Fruit fly (Drosophila melanogaster) whole organism, embryonic: ENCODE measurements around the gene Chpf.

Experiments
- Ada2b ChIP-seq: fragments of 200-800 bp; sonication (Bioruptor generic); IDR thresholded peaks from 2 replicates; pipeline ENCODE4 v1.3.6; 2022; ENCODE audit warnings: missing biosample characterization, missing genetic modification characterization
- Atf-2 ChIP-seq: fragments of 200-800 bp; sonication (Bioruptor generic); optimal IDR thresholded peaks from 2 replicates; lab custom pipeline; 2016; ENCODE audit warnings: missing biosample characterization, missing genetic modification characterization
- B-H1 ChIP-seq: fragments of 200-800 bp; sonication (Bioruptor generic); IDR thresholded peaks from 3 replicates; pipeline ENCODE4 v1.3.6; 2022; ENCODE audit warnings: missing biosample characterization, missing genetic modification characterization
- CG10209 ChIP-seq: fragments of 200-800 bp; sonication (Bioruptor generic); optimal IDR thresholded peaks from 3 replicates; lab custom pipeline; 2017; ENCODE audit warnings: missing biosample characterization, mild to moderate bottlenecking, missing genetic modification characterization, missing genetic modification reagents
- CG10565 ChIP-seq: fragments of 200-800 bp; sonication (Bioruptor generic); optimal IDR thresholded peaks from 3 replicates; lab custom pipeline; 2016; ENCODE audit warnings: missing biosample characterization, mild to moderate bottlenecking, missing genetic modification characterization
- CG11398 ChIP-seq: fragments of 200-800 bp; sonication (Bioruptor generic); optimal IDR thresholded peaks from 2 replicates; lab custom pipeline; 2016; ENCODE audit warnings: missing biosample characterization, missing genetic modification characterization
- CG11560 ChIP-seq: fragments of 200-800 bp; sonication (Bioruptor generic); IDR thresholded peaks from 3 replicates; pipeline ENCODE4 v1.3.6; 2022; ENCODE audit warnings: missing biosample characterization, missing genetic modification characterization
- CG11696 ChIP-seq: fragments of 200-800 bp; sonication (Bioruptor generic); IDR thresholded peaks from 2 replicates; pipeline ENCODE4 v1.3.6; 2022; ENCODE audit warnings: missing biosample characterization, missing genetic modification characterization
- CG12219 ChIP-seq: fragments of 200-800 bp; sonication (Bioruptor generic); optimal IDR thresholded peaks from 3 replicates; lab custom pipeline; 2018; ENCODE audit warnings: missing biosample characterization, mild to moderate bottlenecking, missing genetic modification characterization
- CG12659 ChIP-seq: fragments of 200-800 bp; sonication (Bioruptor generic); optimal IDR thresholded peaks from 3 replicates; lab custom pipeline; 2017; ENCODE audit warnings: mild to moderate bottlenecking, missing biosample characterization, missing genetic modification reagents, missing genetic modification characterization
- CG13775 ChIP-seq: fragments of 200-800 bp; sonication (Bioruptor generic); optimal IDR thresholded peaks from 3 replicates; lab custom pipeline; 2017; ENCODE audit warnings: missing biosample characterization, mild to moderate bottlenecking, missing genetic modification characterization
- CG18476 ChIP-seq: fragments of 200-800 bp; sonication (Bioruptor generic); optimal IDR thresholded peaks from 2 replicates; lab custom pipeline; 2016; ENCODE audit warnings: missing biosample characterization, mild to moderate bottlenecking, missing genetic modification characterization
- CG2199 ChIP-seq: fragments of 200-800 bp; sonication (Bioruptor generic); IDR thresholded peaks from 3 replicates; pipeline ENCODE4 v1.3.6; 2022; ENCODE audit warnings: missing biosample characterization, missing genetic modification characterization
- CG2678 ChIP-seq: fragments of 200-800 bp; sonication (Bioruptor generic); optimal IDR thresholded peaks from 3 replicates; lab custom pipeline; 2019; ENCODE audit warnings: missing biosample characterization, mild to moderate bottlenecking, missing genetic modification characterization, moderate library complexity
- CG30403 ChIP-seq: fragments of 200-800 bp; sonication (Bioruptor generic); optimal IDR thresholded peaks from 3 replicates; lab custom pipeline; 2016; ENCODE audit warnings: missing biosample characterization, missing genetic modification characterization
- CG42726 ChIP-seq: fragments of 200-800 bp; sonication (Bioruptor generic); IDR thresholded peaks from 2 replicates; pipeline ENCODE4 v1.3.6; 2022; ENCODE audit warnings: missing biosample characterization, missing genetic modification characterization; ENCODE audit not compliant: partially characterized antibody
- CG4282 ChIP-seq: fragments of 200-800 bp; sonication (Bioruptor generic); optimal IDR thresholded peaks from 2 replicates; lab custom pipeline; 2016; ENCODE audit warnings: missing biosample characterization, missing genetic modification characterization
- CG4404 ChIP-seq: fragments of 200-800 bp; sonication (Bioruptor generic); IDR thresholded peaks from 2 replicates; pipeline ENCODE4 v1.3.6; 2022; ENCODE audit warnings: missing biosample characterization, missing genetic modification characterization
- CG4854 ChIP-seq: fragments of 200-800 bp; sonication (Bioruptor generic); optimal IDR thresholded peaks from 2 replicates; lab custom pipeline; 2016; ENCODE audit warnings: missing biosample characterization, missing genetic modification characterization, inconsistent platforms
- GATAe ChIP-seq: fragments of 200-800 bp; sonication (Bioruptor generic); conservative IDR thresholded peaks from 2 replicates; pipeline ENCODE4 v1.3.6; 2022; ENCODE audit warnings: missing biosample characterization, missing genetic modification characterization
- HLH4C ChIP-seq: fragments of 200-800 bp; sonication (Bioruptor generic); IDR thresholded peaks from 3 replicates; pipeline ENCODE4 v1.3.6; 2022; ENCODE audit warnings: missing biosample characterization, missing genetic modification characterization; ENCODE audit not compliant: partially characterized antibody
- Hand ChIP-seq: fragments of 200-800 bp; sonication (Bioruptor generic); optimal IDR thresholded peaks from 2 replicates; lab custom pipeline; 2017; ENCODE audit warnings: mild to moderate bottlenecking, missing biosample characterization, missing genetic modification reagents, missing genetic modification characterization
- Hr39 ChIP-seq: fragments of >200 bp; optimal IDR thresholded peaks from 2 replicates; lab custom pipeline; 2017
- NFAT ChIP-seq: fragments of 200-800 bp; sonication (Bioruptor generic); IDR thresholded peaks from 2 replicates; pipeline ENCODE4 v1.3.6; 2022; ENCODE audit warnings: missing biosample characterization, missing genetic modification characterization
- NK7.1 ChIP-seq: fragments of 200-800 bp; sonication (Bioruptor generic); optimal IDR thresholded peaks from 3 replicates; lab custom pipeline; 2016; ENCODE audit warnings: missing biosample characterization, missing genetic modification characterization
- PHDP ChIP-seq: fragments of 200-800 bp; sonication (Bioruptor generic); optimal IDR thresholded peaks from 3 replicates; lab custom pipeline; 2018; ENCODE audit warnings: missing biosample characterization, mild to moderate bottlenecking, missing genetic modification characterization, moderate library complexity
- Poxn ChIP-seq: fragments of 200-800 bp; sonication (Bioruptor generic); IDR thresholded peaks from 2 replicates; pipeline ENCODE4 v1.3.6; 2022; ENCODE audit warnings: missing biosample characterization, missing genetic modification characterization
- Sin3A ChIP-seq: fragments of >200 bp; optimal IDR thresholded peaks from 2 replicates; lab custom pipeline; 2018
- ac ChIP-seq: fragments of 200-800 bp; sonication (Bioruptor generic); optimal IDR thresholded peaks from 3 replicates; lab custom pipeline; 2017; ENCODE audit warnings: missing biosample characterization, mild to moderate bottlenecking, missing genetic modification characterization
- ato ChIP-seq: fragments of 200-800 bp; sonication (Bioruptor generic); IDR thresholded peaks from 2 replicates; pipeline ENCODE4 v1.3.6; 2022; ENCODE audit warnings: missing biosample characterization, missing genetic modification characterization; ENCODE audit not compliant: partially characterized antibody
- cas ChIP-seq: fragments of 200-800 bp; sonication (Bioruptor generic); IDR thresholded peaks from 2 replicates; pipeline ENCODE4 v1.3.6; 2022; ENCODE audit warnings: missing biosample characterization, missing genetic modification characterization
- chif ChIP-seq, 2 experiments: fragments of 200-800 bp; sonication (Bioruptor generic); optimal IDR thresholded peaks; 3 replicates each; lab custom pipeline; 2016; ENCODE audit warnings: missing biosample characterization in 2 of 2, missing genetic modification characterization in 2 of 2
- crc ChIP-seq: fragments of 200-800 bp; sonication (Bioruptor generic); optimal IDR thresholded peaks from 2 replicates; lab custom pipeline; 2016; ENCODE audit warnings: missing biosample characterization, missing genetic modification characterization
- crol ChIP-seq: fragments of 200-800 bp; sonication (Bioruptor generic); IDR thresholded peaks from 2 replicates; pipeline ENCODE4 v1.3.6; 2022; ENCODE audit warnings: missing biosample characterization, missing genetic modification characterization
- crp ChIP-seq, 2 experiments: fragments of 200-800 bp; sonication (Bioruptor generic); optimal IDR thresholded peaks; 2 replicates in 1 of 2; 3 replicates in 1 of 2; lab custom pipeline; 2017; ENCODE audit warnings: missing biosample characterization in 2 of 2, missing genetic modification characterization in 2 of 2, mild to moderate bottlenecking in 1 of 2, moderate library complexity in 1 of 2
- en ChIP-seq: fragments of 200-800 bp; sonication (Bioruptor generic); optimal IDR thresholded peaks from 2 replicates; lab custom pipeline; 2016; ENCODE audit warnings: missing biosample characterization, missing genetic modification characterization
- gce ChIP-seq: fragments of 200-800 bp; sonication (Bioruptor generic); IDR thresholded peaks from 3 replicates; pipeline ENCODE4 v1.3.6; 2022; ENCODE audit warnings: missing biosample characterization, missing genetic modification characterization
- insv ChIP-seq, 2 experiments: fragments of 200-800 bp; sonication (Bioruptor generic); optimal IDR thresholded peaks; 3 replicates each; lab custom pipeline; 2016 to 2018; ENCODE audit warnings: missing biosample characterization in 2 of 2, missing genetic modification characterization in 2 of 2
- ken ChIP-seq: fragments of 200-800 bp; sonication (Bioruptor generic); IDR thresholded peaks from 3 replicates; pipeline ENCODE4 v1.3.6; 2022; ENCODE audit warnings: missing biosample characterization, missing genetic modification characterization
- lmd ChIP-seq: fragments of 200-800 bp; sonication (Bioruptor generic); IDR thresholded peaks from 2 replicates; pipeline ENCODE4 v1.3.6; 2022; ENCODE audit warnings: missing biosample characterization, missing genetic modification characterization
- phol ChIP-seq: fragments of 200-800 bp; sonication (Bioruptor generic); optimal IDR thresholded peaks from 3 replicates; lab custom pipeline; 2018; ENCODE audit warnings: missing biosample characterization, mild to moderate bottlenecking, missing genetic modification characterization, moderate library complexity
- pnt ChIP-seq: fragments of 200-800 bp; sonication (Bioruptor generic); optimal IDR thresholded peaks from 3 replicates; lab custom pipeline; 2016; ENCODE audit warnings: missing biosample characterization, missing genetic modification characterization
- row ChIP-seq: fragments of 200-800 bp; sonication (Bioruptor generic); IDR thresholded peaks from 3 replicates; pipeline ENCODE4 v1.3.6; 2022; ENCODE audit warnings: missing biosample characterization, missing genetic modification characterization
- sd ChIP-seq: fragments of 200-800 bp; sonication (Bioruptor generic); optimal IDR thresholded peaks from 3 replicates; lab custom pipeline; 2018; ENCODE audit warnings: missing biosample characterization, mild to moderate bottlenecking, missing genetic modification characterization, moderate library complexity
- sens ChIP-seq: fragments of 200-800 bp; sonication (Bioruptor generic); peaks from one replicate; lab custom pipeline; 2016; ENCODE audit warnings: missing biosample characterization, missing genetic modification characterization
- sisA ChIP-seq: fragments of 200-800 bp; sonication (Bioruptor generic); IDR thresholded peaks from 2 replicates; pipeline ENCODE4 v1.3.6; 2022; ENCODE audit warnings: missing biosample characterization, missing genetic modification characterization
- sob ChIP-seq: fragments of 200-800 bp; sonication (Bioruptor generic); IDR thresholded peaks from 2 replicates; pipeline ENCODE4 v1.3.6; 2022; ENCODE audit warnings: missing biosample characterization, missing genetic modification characterization
- sr ChIP-seq: fragments of 200-800 bp; sonication (Bioruptor generic); IDR thresholded peaks from 3 replicates; pipeline ENCODE4 v1.3.6; 2022; ENCODE audit warnings: missing biosample characterization, missing genetic modification characterization
- tap ChIP-seq: fragments of 200-800 bp; optimal IDR thresholded peaks from 3 replicates; lab custom pipeline; 2019; ENCODE audit warnings: missing biosample characterization, mild to moderate bottlenecking, missing genetic modification characterization, moderate library complexity
- toy ChIP-seq: fragments of 200-800 bp; sonication (Bioruptor generic); IDR thresholded peaks from 2 replicates; pipeline ENCODE4 v1.3.6; 2022; ENCODE audit warnings: missing biosample characterization, missing genetic modification characterization
- tup ChIP-seq: fragments of 200-800 bp; sonication (Bioruptor generic); optimal IDR thresholded peaks from 2 replicates; lab custom pipeline; 2016; ENCODE audit warnings: missing biosample characterization, mild to moderate bottlenecking, missing genetic modification characterization, moderate library complexity
- wor ChIP-seq: fragments of 200-800 bp; sonication (Bioruptor generic); IDR thresholded peaks from 2 replicates; pipeline ENCODE4 v1.3.6; 2022; ENCODE audit warnings: missing biosample characterization, missing genetic modification characterization
- z ChIP-seq: fragments of 200-800 bp; sonication (Bioruptor generic); IDR thresholded peaks from 3 replicates; pipeline ENCODE4 v1.3.6; 2022; ENCODE audit warnings: missing biosample characterization, missing genetic modification characterization

Chpf gene

dm6 chrX:13112238-13112829 is at the start of gene Chpf (continued):
- TF ChIP-seq Sin3A (lab: Kevin White, UChicago) (peak; percentile 45), CG42726 (peak; percentile 81), Atf-2 (GFP tag; lab: Kevin White, UChicago) (no peak), row (peak; percentile 46; the same call in 2 of the 3 replicates), CG11696 (no peak), wor (GFP tag; lab: Robert Waterston, UW) (no peak), Ada2b (GFP tag; lab: Robert Waterston, UW) (no peak), PHDP (no peak), toy (GFP tag; lab: Robert Waterston, UW) (no peak), Poxn (no peak), CG2678 (tag; lab: Kevin White, UChicago) (no peak), sr (GFP tag; lab: Robert Waterston, UW) (no peak), sisA (GFP tag; lab: Robert Waterston, UW) (no peak), tap (tag; lab: Kevin White, UChicago) (no peak), B-H1 (no peak), CG4854 (no peak), CG12659 (GFP tag; lab: Kevin White, UChicago) (peak; percentile 22), Hr39 (no peak), crc (GFP tag; lab: Kevin White, UChicago) (no peak), chif (GFP tag; optimal IDR thresholded peaks at IDR 0.05; lab: Kevin White, UChicago) (no peak), ato (GFP tag; lab: Robert Waterston, UW) (peak; percentile 74; the same call in 1 of the 2 replicates), lmd (GFP tag; lab: Robert Waterston, UW) (no peak), sens (GFP tag; lab: Kevin White, UChicago) (peak; percentile 51), CG4404 (no peak), NK7.1 (GFP tag; lab: Kevin White, UChicago) (peak; percentile 9), sob (no peak), en (GFP tag; lab: Kevin White, UChicago) (no peak), tup (GFP tag; lab: Kevin White, UChicago) (no peak), phol (tag; lab: Kevin White, UChicago) (peak; percentile 34), cas (no peak), gce (GFP tag; lab: Robert Waterston, UW) (no peak), CG2199 (GFP tag; lab: Robert Waterston, UW) (no peak), CG18476 (GFP tag; lab: Kevin White, UChicago) (no peak), CG10209 (GFP tag; lab: Kevin White, UChicago) (no peak), CG12219 (GFP tag; lab: Kevin White, UChicago) (no peak), CG11398 (GFP tag; lab: Kevin White, UChicago) (no peak), ken (GFP tag; lab: Robert Waterston, UW) (no peak), CG4282 (GFP tag; lab: Kevin White, UChicago) (no peak), z (GFP tag; lab: Robert Waterston, UW) (no peak), ac (GFP tag; lab: Kevin White, UChicago) (no peak), insv (GFP tag; optimal IDR thresholded peaks at IDR 0.05; lab: Kevin White, UChicago) (no peak), pnt (GFP tag; lab: Kevin White, UChicago) (no peak), CG13775 (no peak), crp (GFP tag; optimal IDR thresholded peaks at IDR 0.05; lab: Kevin White, UChicago) (no peak), HLH4C (peak; percentile 86), Hand (no peak), GATAe (GFP tag; lab: Robert Waterston, UW) (no peak), sd (tag; lab: Kevin White, UChicago) (no peak), CG10565 (GFP tag; lab: Kevin White, UChicago) (no peak), NFAT (0 out of 2 replicates have a peak, but pooled peaks have one; percentile 20), CG11560 (tag; lab: Robert Waterston, UW) (no peak), CG30403 (GFP tag; lab: Kevin White, UChicago) (no peak), crol (GFP tag; lab: Robert Waterston, UW) (no peak)
